Worm (Caenorhabditis elegans): ENCODE data around the gene nhr-161.

The nhr-161 gene

ce11 chrV:6976047-6976446, 6.7 kb downstream of the nhr-161 start, which contains the start of gene srx-16:
Gene srx-16, plus strand, starts transcription at chrV:6976347.
- TF ChIP-seq R02D3.7 (tag; optimal IDR thresholded peaks at IDR 0.05), result no peak
- TF ChIP-seq nhr-21 (tag; optimal IDR thresholded peaks at IDR 0.05), result no peak
- TF ChIP-seq zag-1 (tag; optimal IDR thresholded peaks at IDR 0.05), result no peak
- TF ChIP-seq snpc-4 (tag; optimal IDR thresholded peaks at IDR 0.05), result no peak
- TF ChIP-seq egl-27 (tag; optimal IDR thresholded peaks at IDR 0.05), result no peak
- TF ChIP-seq ztf-11 (tag; optimal IDR thresholded peaks at IDR 0.05), result no peak
- TF ChIP-seq elt-3 (tag; optimal IDR thresholded peaks at IDR 0.05), result no peak

- TF ChIP-seq nhr-10 (tag; optimal IDR thresholded peaks at IDR 0.05), result no peak
- TF ChIP-seq ztf-11 (tag; optimal IDR thresholded peaks at IDR 0.05), result no peak
- TF ChIP-seq unc-39 (tag; optimal IDR thresholded peaks at IDR 0.05), result no peak
- TF ChIP-seq ZK546.5 (tag; optimal IDR thresholded peaks at IDR 0.05), result no peak
- TF ChIP-seq nhr-77 (tag; optimal IDR thresholded peaks at IDR 0.05), result no peak
- TF ChIP-seq dmd-4 (tag; optimal IDR thresholded peaks at IDR 0.05), result no peak
- TF ChIP-seq ztf-4 (tag; optimal IDR thresholded peaks at IDR 0.05), result no peak
- TF ChIP-seq sem-4 (tag; optimal IDR thresholded peaks at IDR 0.05), result no peak
- no peak for TF ChIP-seq ama-1 (optimal IDR thresholded peaks at IDR 0.05)
- no peak for TF ChIP-seq mab-5 (tag; optimal IDR thresholded peaks at IDR 0.05)
- no peak for TF ChIP-seq blmp-1 (tag; optimal IDR thresholded peaks at IDR 0.05; ENCODE audit: insufficient read depth)
- TF ChIP-seq alr-1 (tag; optimal IDR thresholded peaks at IDR 0.05), result no peak
- no peak for TF ChIP-seq ceh-82 (tag; optimal IDR thresholded peaks at IDR 0.05)
- no peak for TF ChIP-seq nhr-12 (tag; optimal IDR thresholded peaks at IDR 0.05)
- TF ChIP-seq sma-3 (GFP tag; optimal IDR thresholded peaks at IDR 0.05), result no peak
- TF ChIP-seq snpc-4 (tag; optimal IDR thresholded peaks at IDR 0.05), result no peak
- no peak for TF ChIP-seq gmeb-1 (tag; optimal IDR thresholded peaks at IDR 0.05)
These were observed 11.1 kb downstream of the nhr-161 start, which contains the start of gene srx-59 for ce11 chrV:6971567-6971966. Gene srx-59, plus strand, starts transcription at chrV:6971867.

ce11 chrV:6969950-6970532, 12.7 kb downstream of the nhr-161 start, which contains the start of gene ptr-15:
Gene ptr-15, minus strand, starts transcription at chrV:6970000.
- TF ChIP-seq nhr-21 (tag; optimal IDR thresholded peaks at IDR 0.05) (peak; percentile 24), zag-1 (tag; optimal IDR thresholded peaks at IDR 0.05) (no peak), lin-39 (tag; optimal IDR thresholded peaks at IDR 0.05) (no peak), lin-11 (tag; optimal IDR thresholded peaks at IDR 0.05) (no peak), elt-3 (tag; optimal IDR thresholded peaks at IDR 0.05) (no peak), peb-1 (tag; optimal IDR thresholded peaks at IDR 0.05) (peak; percentile 30), ceh-82 (tag; optimal IDR thresholded peaks at IDR 0.05) (no peak), elt-1 (tag; optimal IDR thresholded peaks at IDR 0.05) (no peak), nhr-25 (tag; optimal IDR thresholded peaks at IDR 0.05) (no peak), fos-1 (tag; optimal IDR thresholded peaks at IDR 0.05) (peak; percentile 10), nhr-77 (tag; optimal IDR thresholded peaks at IDR 0.05) (no peak), snpc-4 (tag; optimal IDR thresholded peaks at IDR 0.05) (no peak), lin-13 (GFP tag; optimal IDR thresholded peaks at IDR 0.05) (no peak)

- no peak for TF ChIP-seq peb-1 (tag; optimal IDR thresholded peaks at IDR 0.05)
- no peak for TF ChIP-seq unc-62 (GFP tag; optimal IDR thresholded peaks at IDR 0.05)
- TF ChIP-seq zag-1 (tag; optimal IDR thresholded peaks at IDR 0.05), result no peak
These were observed 26.5 kb downstream of the nhr-161 start, which contains the start of gene mec-1 for ce11 chrV:6956237-6956636. Gene mec-1, plus strand, starts transcription at chrV:6956537.

ce11 chrV:6953797-6954196, 28.9 kb downstream of the nhr-161 start, which contains the start of gene srg-31:
Gene srg-31, minus strand, starts transcription at chrV:6953897.
- TF ChIP-seq peb-1 (tag; optimal IDR thresholded peaks at IDR 0.05), result no peak
- TF ChIP-seq nhr-23 (tag; optimal IDR thresholded peaks at IDR 0.05), result no peak
- no peak for TF ChIP-seq blmp-1 (tag; optimal IDR thresholded peaks at IDR 0.05; ENCODE audit: insufficient read depth)
- no peak for TF ChIP-seq nhr-11 (tag; optimal IDR thresholded peaks at IDR 0.05)
- TF ChIP-seq mdl-1 (tag; optimal IDR thresholded peaks at IDR 0.05), result no peak
- TF ChIP-seq nhr-21 (tag; optimal IDR thresholded peaks at IDR 0.05), result no peak

ce11 chrV:6951306-6951705, 31.4 kb downstream of the nhr-161 start, which contains the start of gene T07H8.11:
Gene T07H8.11, minus strand, starts transcription at chrV:6951406.
- no peak for TF ChIP-seq crh-2 (tag; optimal IDR thresholded peaks at IDR 0.05)

All from whole organism, L2 larva.